Worm (Caenorhabditis elegans) whole organism, L2 larva: ENCODE measurements around the gene Y38E10A.9.

ENCODE experiments used
- R02D3.7 ChIP-seq: fragments of 150-350 bp; optimal IDR thresholded peaks from 2 replicates; lab custom pipeline; 2014; ENCODE audit warnings: missing biosample characterization, missing genetic modification characterization
- aly-2 ChIP-seq: fragments of 150-350 bp; optimal IDR thresholded peaks from 2 replicates; lab custom pipeline; 2014; ENCODE audit warnings: missing biosample characterization, missing genetic modification characterization
- blmp-1 ChIP-seq: sonication (generic microtip); optimal IDR thresholded peaks from 2 replicates; lab custom pipeline; 2017; ENCODE audit warnings: missing genetic modification characterization, mild to moderate bottlenecking, missing compliant biosample characterization, antibody characterized with exemption, moderate library complexity; ENCODE audit not compliant: insufficient read depth
- dmd-4 ChIP-seq: sonication (generic microtip); optimal IDR thresholded peaks from 2 replicates; lab custom pipeline; 2017; ENCODE audit warnings: missing biosample characterization, missing genetic modification characterization
- gmeb-1 ChIP-seq: fragments of 150-350 bp; optimal IDR thresholded peaks from 2 replicates; lab custom pipeline; 2014; ENCODE audit warnings: missing biosample characterization, missing genetic modification characterization
- nhr-21 ChIP-seq: fragments of 150-350 bp; optimal IDR thresholded peaks from 2 replicates; lab custom pipeline; 2014; ENCODE audit warnings: missing biosample characterization, missing genetic modification characterization
- nhr-77 ChIP-seq: fragments of 150-350 bp; optimal IDR thresholded peaks from 2 replicates; lab custom pipeline; 2014; ENCODE audit warnings: missing biosample characterization, missing genetic modification characterization
- snpc-4 ChIP-seq: fragments of 150-350 bp; optimal IDR thresholded peaks from 2 replicates; lab custom pipeline; 2014; ENCODE audit warnings: missing biosample characterization, missing genetic modification characterization
- zag-1 ChIP-seq: fragments of 150-350 bp; optimal IDR thresholded peaks from 2 replicates; lab custom pipeline; 2014; ENCODE audit warnings: missing biosample characterization, missing genetic modification characterization

DNA sequence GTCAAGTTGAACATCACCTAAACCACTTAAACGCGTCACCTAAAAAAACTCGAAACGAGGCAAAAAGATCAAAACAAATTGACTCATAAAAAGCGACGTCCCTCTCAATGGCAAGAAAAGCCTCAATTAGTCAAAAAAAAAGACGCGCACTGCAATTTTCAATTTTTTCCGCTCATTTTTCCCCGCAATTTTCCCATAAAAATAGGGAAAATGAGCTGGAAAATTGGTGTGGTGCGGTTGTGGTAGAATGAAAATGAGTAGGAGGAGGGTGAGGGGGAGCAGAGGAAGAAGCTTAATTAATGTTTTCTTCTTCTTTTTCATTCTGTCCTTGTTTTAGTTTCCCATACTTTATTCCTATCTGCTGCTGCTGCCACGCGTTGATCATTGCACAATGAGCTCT, 48.9 kb downstream of the Y38E10A.9 start:
- TF ChIP-seq nhr-77 (tag; lab: Kevin White, UChicago) (no peak), snpc-4 (tag; lab: Kevin White, UChicago) (no peak), dmd-4 (tag; lab: Kevin White, UChicago) (no peak), gmeb-1 (tag; lab: Kevin White, UChicago) (no peak), zag-1 (tag; lab: Kevin White, UChicago) (no peak), R02D3.7 (no peak), aly-2 (tag; lab: Kevin White, UChicago) (no peak), blmp-1 (tag; lab: Kevin White, UChicago) (no peak), nhr-21 (tag; lab: Kevin White, UChicago) (no peak)
